Fruit fly (Drosophila melanogaster) whole organism, wandering third instar larva: Measurements from ENCODE around the gene CG31817.

ENCODE experiments used
- Dfd ChIP-seq: fragments of >200 bp; optimal IDR thresholded peaks from 2 replicates; lab custom pipeline; 2017; ENCODE audit warnings: missing biosample characterization, missing genetic modification characterization
- Hr83 ChIP-seq: fragments of 200-300 bp; sonication (Bioruptor generic); optimal IDR thresholded peaks from 2 replicates; lab custom pipeline; 2016; ENCODE audit warnings: missing biosample characterization, mild to moderate bottlenecking, missing genetic modification characterization, moderate library complexity; ENCODE audit not compliant: poor library complexity, severe bottlenecking
- dsf ChIP-seq: sonication (Bioruptor generic); optimal IDR thresholded peaks from 2 replicates; lab custom pipeline; 2016; ENCODE audit warnings: missing biosample characterization, missing genetic modification characterization, borderline replicate concordance
- psq ChIP-seq: fragments of 200-800 bp; sonication (Bioruptor generic); optimal IDR thresholded peaks from 3 replicates; lab custom pipeline; 2017; ENCODE audit warnings: missing biosample characterization, mild to moderate bottlenecking, missing genetic modification characterization, moderate library complexity
- usp ChIP-seq: fragments of >200 bp; optimal IDR thresholded peaks from 2 replicates; lab custom pipeline; 2017; ENCODE audit warnings: missing biosample characterization, missing genetic modification characterization

DNA sequence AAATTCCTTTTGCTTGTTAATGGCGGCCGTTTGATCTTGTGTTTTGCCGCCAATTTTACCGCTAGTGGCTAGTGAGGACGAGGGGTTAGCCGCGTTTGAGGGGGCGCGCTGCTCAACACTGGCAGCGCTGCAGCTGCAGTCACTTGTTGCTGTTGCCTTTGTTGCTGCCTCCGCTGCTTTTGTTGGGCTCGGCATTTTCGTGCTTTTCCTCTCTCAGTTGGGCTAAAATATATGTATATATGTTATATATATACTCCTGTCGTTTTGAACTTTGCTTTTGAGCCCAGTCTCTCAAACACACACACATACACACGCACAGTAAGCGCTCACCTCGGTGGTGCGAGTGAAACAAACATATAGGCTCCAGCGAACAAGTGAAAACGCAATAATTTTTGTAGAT is 12.9 kb downstream of the CG31817 start:
- TF ChIP-seq Dfd (GFP tag; lab: Kevin White, UChicago) (no peak), psq (GFP tag; lab: Kevin White, UChicago) (no peak), usp (GFP tag; lab: Kevin White, UChicago) (no peak), dsf (GFP tag; lab: Kevin White, UChicago) (no peak), Hr83 (GFP tag; lab: Kevin White, UChicago) (no peak)
